Worm (Caenorhabditis elegans): ENCODE data around the gene Y66D12A.10.
A peak's percentile ranks its signal among the peaks of the same experiment; 100 is the strongest.

Y66D12A.10 gene

ce11 chrIII:11588911-11589310 is 23.2 kb downstream of the Y66D12A.10 start, which contains the start of gene Y66D12A.3:
Y66D12A.3 (plus strand) TSS chrIII:11589211.
- TF ChIP-seq ztf-29 (GFP tag; IDR thresholded peaks at IDR 0.05) (no peak), med-1 (GFP tag; optimal IDR thresholded peaks at IDR 0.05; ENCODE audit: insufficient read depth) (no peak), tab-1 (GFP tag; IDR thresholded peaks at IDR 0.05) (no peak), ztf-23 (GFP tag; IDR thresholded peaks at IDR 0.05) (no peak), ref-1 (GFP tag; conservative IDR thresholded peaks at IDR 0.05) (no peak), flt-1 (GFP tag; IDR thresholded peaks at IDR 0.05) (no peak), cog-1 (tag; optimal IDR thresholded peaks at IDR 0.05) (no peak), klf-2 (GFP tag; conservative IDR thresholded peaks at IDR 0.05) (no peak), T22C8.4 (GFP tag; IDR thresholded peaks at IDR 0.05) (no peak)

DNA sequence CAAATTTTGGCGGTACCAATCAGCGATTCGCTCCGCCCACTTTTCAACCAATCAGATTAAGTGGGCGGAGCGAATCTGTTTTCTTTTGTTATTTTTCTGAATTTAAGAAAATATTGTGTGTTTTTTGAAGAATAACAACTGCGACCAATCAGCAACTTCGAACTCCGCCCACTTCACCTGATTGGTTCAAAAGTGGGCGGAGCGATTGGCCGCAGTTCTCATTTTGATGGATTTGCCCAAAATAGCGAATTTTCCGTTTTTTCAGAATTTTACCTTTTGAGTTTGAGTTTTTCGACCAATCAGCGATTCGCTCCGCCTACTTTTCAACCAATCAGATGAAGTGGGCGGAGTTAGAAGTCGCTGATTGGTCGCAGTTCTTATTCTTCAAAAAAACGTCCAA is 23.6 kb downstream of the Y66D12A.10 start:
- TF ChIP-seq ref-1 (GFP tag; conservative IDR thresholded peaks at IDR 0.05) (no peak), flt-1 (GFP tag; IDR thresholded peaks at IDR 0.05) (no peak), ztf-29 (GFP tag; IDR thresholded peaks at IDR 0.05) (no peak), T22C8.4 (GFP tag; IDR thresholded peaks at IDR 0.05) (no peak), tab-1 (GFP tag; IDR thresholded peaks at IDR 0.05) (no peak), ztf-23 (GFP tag; IDR thresholded peaks at IDR 0.05) (no peak), klf-2 (GFP tag; conservative IDR thresholded peaks at IDR 0.05) (no peak), med-1 (GFP tag; optimal IDR thresholded peaks at IDR 0.05; ENCODE audit: insufficient read depth) (no peak), cog-1 (tag; optimal IDR thresholded peaks at IDR 0.05) (no peak)

ce11 chrIII:11590255-11590654 is 24.6 kb downstream of the Y66D12A.10 start:
- TF ChIP-seq klf-2 (GFP tag; conservative IDR thresholded peaks at IDR 0.05) (no peak), flt-1 (GFP tag; IDR thresholded peaks at IDR 0.05) (no peak), T22C8.4 (GFP tag; IDR thresholded peaks at IDR 0.05) (no peak), tab-1 (GFP tag; IDR thresholded peaks at IDR 0.05) (no peak), ref-1 (GFP tag; conservative IDR thresholded peaks at IDR 0.05) (no peak), cog-1 (tag; optimal IDR thresholded peaks at IDR 0.05) (no peak), ztf-29 (GFP tag; IDR thresholded peaks at IDR 0.05) (no peak), med-1 (GFP tag; optimal IDR thresholded peaks at IDR 0.05; ENCODE audit: insufficient read depth) (no peak), ztf-23 (GFP tag; IDR thresholded peaks at IDR 0.05) (no peak)

DNA sequence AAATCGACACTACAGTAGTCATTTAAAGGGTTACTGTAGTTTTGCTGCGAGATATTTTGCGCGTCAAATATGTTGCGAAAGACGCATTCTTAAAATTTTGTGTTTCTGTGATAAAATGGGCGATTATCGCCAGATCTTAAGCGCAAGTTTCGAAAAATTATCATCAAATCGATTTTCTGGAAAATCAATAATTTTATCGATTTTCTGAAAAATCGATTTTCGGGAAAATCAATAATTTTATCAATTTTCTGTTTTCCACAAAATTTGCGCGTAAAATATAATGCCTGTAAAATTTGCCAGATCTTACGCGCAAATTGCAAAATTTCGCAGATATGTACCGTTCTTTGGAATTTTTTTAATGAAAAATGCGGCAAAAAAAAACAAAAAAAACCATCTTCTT is 26.4 kb downstream of the Y66D12A.10 start:
- TF ChIP-seq T22C8.4 (GFP tag; IDR thresholded peaks at IDR 0.05) (peak; percentile 77), flt-1 (GFP tag; IDR thresholded peaks at IDR 0.05) (no peak)

DNA sequence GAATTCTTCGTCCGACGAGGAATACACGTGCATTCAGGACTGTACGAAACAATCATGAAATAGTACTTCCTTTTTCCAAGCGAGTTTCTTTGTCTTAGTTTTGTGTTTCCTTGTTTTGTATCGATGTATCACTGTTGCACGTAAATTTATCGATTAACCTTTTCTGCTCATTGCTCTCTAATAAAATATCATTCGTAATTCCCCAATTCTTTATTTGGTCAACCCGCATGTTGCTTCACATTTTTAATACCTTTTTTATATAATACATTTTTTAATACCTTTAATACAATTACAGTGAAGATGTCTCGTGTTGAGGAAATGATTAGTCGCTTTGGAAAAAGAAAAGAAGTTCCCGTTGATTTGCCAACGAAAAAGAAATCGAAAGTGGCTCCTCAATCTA is 42.2 kb downstream of the Y66D12A.10 start, which contains the start of gene Y66D12A.1:
TSS of gene Y66D12A.1 (plus strand) at position 301 of the 400 bp plus-strand sequence.
- no peak for TF ChIP-seq ztf-29 (GFP tag; IDR thresholded peaks at IDR 0.05)
- TF ChIP-seq klf-2 (GFP tag; conservative IDR thresholded peaks at IDR 0.05) = no peak
- no peak for TF ChIP-seq ztf-23 (GFP tag; IDR thresholded peaks at IDR 0.05)
- no peak for TF ChIP-seq med-1 (GFP tag; optimal IDR thresholded peaks at IDR 0.05; ENCODE audit: insufficient read depth)
- no peak for TF ChIP-seq ref-1 (GFP tag; conservative IDR thresholded peaks at IDR 0.05)
- no peak for TF ChIP-seq tab-1 (GFP tag; IDR thresholded peaks at IDR 0.05)
- no peak for TF ChIP-seq T22C8.4 (GFP tag; IDR thresholded peaks at IDR 0.05)
- TF ChIP-seq cog-1 (tag; optimal IDR thresholded peaks at IDR 0.05) = no peak
- no peak for TF ChIP-seq flt-1 (GFP tag; IDR thresholded peaks at IDR 0.05)

ce11 chrIII:11609568-11609967 is 43.9 kb downstream of the Y66D12A.10 start, which contains the start of gene Y66D12A.30:
Y66D12A.30 (plus strand) TSS chrIII:11609868.
- TF ChIP-seq cog-1 (tag; optimal IDR thresholded peaks at IDR 0.05) (no peak), ztf-23 (GFP tag; IDR thresholded peaks at IDR 0.05) (no peak)

DNA sequence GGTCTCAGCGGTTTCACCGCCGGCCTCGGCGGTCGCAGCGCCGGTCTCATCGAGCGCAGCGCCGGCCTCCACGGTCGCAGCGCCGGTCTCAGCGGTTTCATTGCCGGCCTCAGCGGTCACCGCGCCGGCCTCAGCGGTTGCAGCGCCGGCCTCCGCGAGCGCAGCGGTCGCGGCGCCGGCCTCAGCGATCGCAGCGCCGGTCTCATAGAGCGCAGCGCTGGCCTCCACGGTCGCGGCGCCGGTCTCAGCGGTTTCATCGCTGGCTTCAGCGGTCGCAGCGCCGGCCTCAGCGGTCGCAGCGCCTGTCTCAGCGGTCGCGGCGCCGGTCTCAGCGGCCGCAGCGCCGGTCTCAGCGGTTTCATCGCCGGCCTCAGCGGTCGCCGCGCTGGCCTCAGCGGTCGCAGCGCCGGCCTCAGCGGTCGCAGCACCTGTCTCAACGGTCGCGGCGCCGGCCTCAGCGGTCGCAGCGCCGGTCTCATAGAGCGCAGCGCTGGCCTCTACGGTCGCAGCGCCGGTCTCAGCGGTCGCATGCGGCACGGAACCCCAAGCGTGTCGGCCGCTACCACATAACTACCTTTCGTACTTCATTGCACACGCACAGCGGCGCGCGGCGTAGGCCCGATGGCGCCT is 46.1 kb downstream of the Y66D12A.10 start:
- no peak for TF ChIP-seq ztf-23 (GFP tag; IDR thresholded peaks at IDR 0.05)
- TF ChIP-seq ref-1 (GFP tag; conservative IDR thresholded peaks at IDR 0.05) = no peak
- no peak for TF ChIP-seq tab-1 (GFP tag; IDR thresholded peaks at IDR 0.05)
- TF ChIP-seq med-1 (GFP tag; optimal IDR thresholded peaks at IDR 0.05; ENCODE audit: insufficient read depth) = no peak
- TF ChIP-seq ztf-29 (GFP tag; IDR thresholded peaks at IDR 0.05) = no peak
- TF ChIP-seq klf-2 (GFP tag; conservative IDR thresholded peaks at IDR 0.05) = no peak
- no peak for TF ChIP-seq T22C8.4 (GFP tag; IDR thresholded peaks at IDR 0.05)
- no peak for TF ChIP-seq flt-1 (GFP tag; IDR thresholded peaks at IDR 0.05)
- no peak for TF ChIP-seq cog-1 (tag; optimal IDR thresholded peaks at IDR 0.05)

- no peak for TF ChIP-seq cog-1 (tag; optimal IDR thresholded peaks at IDR 0.05)
- TF ChIP-seq tab-1 (GFP tag; IDR thresholded peaks at IDR 0.05) = no peak
- no peak for TF ChIP-seq med-1 (GFP tag; optimal IDR thresholded peaks at IDR 0.05; ENCODE audit: insufficient read depth)
- TF ChIP-seq ref-1 (GFP tag; conservative IDR thresholded peaks at IDR 0.05) = no peak
- TF ChIP-seq ztf-29 (GFP tag; IDR thresholded peaks at IDR 0.05) = no peak
- no peak for TF ChIP-seq flt-1 (GFP tag; IDR thresholded peaks at IDR 0.05)
- TF ChIP-seq ztf-23 (GFP tag; IDR thresholded peaks at IDR 0.05) = no peak
- TF ChIP-seq klf-2 (GFP tag; conservative IDR thresholded peaks at IDR 0.05) = no peak
Observed at ce11 chrIII:11612371-11612770, 46.7 kb downstream of the Y66D12A.10 start, which contains the start of the genes Y66A7A.9 and Y66A7A.4. Y66A7A.9 (minus strand) TSS chrIII:11612471. Y66A7A.4 (plus strand) TSS chrIII:11612607.

- peak; percentile 99 for TF ChIP-seq T22C8.4 (GFP tag; IDR thresholded peaks at IDR 0.05)
Observed at ce11 chrIII:11614325-11614724, 48.7 kb downstream of the Y66D12A.10 start.

- peak; percentile 99 for TF ChIP-seq T22C8.4 (GFP tag; IDR thresholded peaks at IDR 0.05)
- no peak for TF ChIP-seq ztf-29 (GFP tag; IDR thresholded peaks at IDR 0.05)
Observed at ce11 chrIII:11614874-11615273, 49.2 kb downstream of the Y66D12A.10 start.

DNA sequence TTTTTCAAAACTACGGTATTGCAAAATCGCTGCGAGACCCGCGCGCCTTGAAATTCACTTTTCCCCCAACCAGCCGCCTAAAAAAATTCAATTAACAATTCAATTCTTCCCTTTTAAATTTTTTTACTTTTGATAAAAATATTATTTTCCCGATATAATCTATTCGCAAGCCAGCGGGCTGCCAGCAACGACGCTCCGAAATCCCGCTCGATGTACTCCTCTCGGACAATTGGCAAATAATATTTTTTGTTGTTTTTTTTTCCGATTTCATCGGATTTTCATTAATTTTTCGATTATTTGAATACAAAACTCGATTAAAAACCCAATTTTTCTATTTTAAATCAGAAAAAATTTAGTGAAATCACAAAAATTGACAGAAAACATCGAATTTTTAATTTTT is 50.1 kb downstream of the Y66D12A.10 start:
- TF ChIP-seq med-1 (GFP tag; optimal IDR thresholded peaks at IDR 0.05; ENCODE audit: insufficient read depth) (no peak), ztf-29 (GFP tag; IDR thresholded peaks at IDR 0.05) (no peak), ref-1 (GFP tag; conservative IDR thresholded peaks at IDR 0.05) (no peak), T22C8.4 (GFP tag; IDR thresholded peaks at IDR 0.05) (no peak), tab-1 (GFP tag; IDR thresholded peaks at IDR 0.05) (no peak), flt-1 (GFP tag; IDR thresholded peaks at IDR 0.05) (no peak), cog-1 (tag; optimal IDR thresholded peaks at IDR 0.05) (no peak), klf-2 (GFP tag; conservative IDR thresholded peaks at IDR 0.05) (no peak), ztf-23 (GFP tag; IDR thresholded peaks at IDR 0.05) (no peak)

Data from whole organism, midembryonic.